Worm (Caenorhabditis elegans) whole organism, L1 larva: Measurements from ENCODE around the gene eppl-1.

Experiments
- aha-1 ChIP-seq: fragments of 150-350 bp; optimal IDR thresholded peaks from 2 replicates; lab custom pipeline; 2014; ENCODE audit warnings: missing biosample characterization, missing genetic modification characterization
- alr-1 ChIP-seq: fragments of 200-800 bp; sonication (Bioruptor generic); optimal IDR thresholded peaks from 2 replicates; lab custom pipeline; 2018; ENCODE audit warnings: borderline replicate concordance, mild to moderate bottlenecking, missing genetic modification characterization, missing compliant biosample characterization
- ama-1 ChIP-seq: fragments of 150-350 bp; optimal IDR thresholded peaks from 2 replicates; lab custom pipeline; 2014
- ceh-90 ChIP-seq: sonication (generic microtip); optimal IDR thresholded peaks from 2 replicates; lab custom pipeline; 2016; ENCODE audit warnings: missing genetic modification characterization, missing compliant biosample characterization
- dsc-1 ChIP-seq: sonication (generic microtip); optimal IDR thresholded peaks from 2 replicates; lab custom pipeline; 2016; ENCODE audit warnings: mild to moderate bottlenecking, missing genetic modification characterization, missing compliant biosample characterization
- efl-1 ChIP-seq, 4 experiments: fragments of 150-350 bp; optimal IDR thresholded peaks in 3 of 4; peaks in 1 of 4; 1 replicate in 1 of 4; 2 replicates in 3 of 4; lab custom pipeline; 2014; ENCODE audit warnings: missing biosample characterization in 2 of 4, missing genetic modification characterization in 2 of 4, missing genetic modification reagents in 2 of 4
- egl-13 ChIP-seq: sonication (generic microtip); optimal IDR thresholded peaks from 2 replicates; lab custom pipeline; 2016; ENCODE audit warnings: missing genotype, missing genetic modification reagents, missing genetic modification characterization, missing compliant biosample characterization
- elt-2 ChIP-seq: sonication (generic microtip); optimal IDR thresholded peaks from 2 replicates; lab custom pipeline; 2016; ENCODE audit warnings: missing genetic modification characterization, mild to moderate bottlenecking, inconsistent platforms, missing compliant biosample characterization, missing genetic modification reagents
- fkh-4 ChIP-seq: sonication (generic microtip); optimal IDR thresholded peaks from 2 replicates; lab custom pipeline; 2016; ENCODE audit warnings: missing compliant biosample characterization, missing genetic modification characterization, borderline replicate concordance
- fos-1 ChIP-seq: fragments of 150-350 bp; optimal IDR thresholded peaks from 2 replicates; lab custom pipeline; 2014; ENCODE audit warnings: missing biosample characterization, missing genetic modification characterization
- hlh-17 ChIP-seq: fragments of 200-800 bp; sonication (Bioruptor generic); optimal IDR thresholded peaks from 2 replicates; lab custom pipeline; 2018; ENCODE audit warnings: missing genetic modification characterization, mild to moderate bottlenecking, missing compliant biosample characterization, moderate library complexity, borderline replicate concordance
- lin-13 ChIP-seq: fragments of 150-350 bp; optimal IDR thresholded peaks from 2 replicates; lab custom pipeline; 2014; ENCODE audit warnings: missing biosample characterization, missing genetic modification reagents, missing genetic modification characterization
- lin-14 ChIP-seq: fragments of 200-800 bp; sonication (Bioruptor generic); optimal IDR thresholded peaks from 2 replicates; lab custom pipeline; 2018; ENCODE audit warnings: mild to moderate bottlenecking, missing genetic modification characterization, moderate library complexity, missing compliant biosample characterization
- lin-35 ChIP-seq, 2 experiments: fragments of 150-350 bp; optimal IDR thresholded peaks; 2 replicates each; lab custom pipeline; 2014; ENCODE audit warnings: missing biosample characterization in 2 of 2, missing genetic modification characterization in 2 of 2, missing genetic modification reagents in 2 of 2
- lir-3 ChIP-seq: sonication (generic microtip); optimal IDR thresholded peaks from 2 replicates; lab custom pipeline; 2016; ENCODE audit warnings: mild to moderate bottlenecking, missing genetic modification characterization, moderate library complexity, missing compliant biosample characterization; ENCODE audit not compliant: poor library complexity
- lsy-2 ChIP-seq, 2 experiments: fragments of 150-350 bp; optimal IDR thresholded peaks; 2 replicates each; lab custom pipeline; 2014; ENCODE audit warnings: missing biosample characterization in 2 of 2, missing genetic modification characterization in 2 of 2
- mdl-1 ChIP-seq, 2 experiments: fragments of 150-350 bp; optimal IDR thresholded peaks; 2 replicates each; lab custom pipeline; 2014 to 2017; ENCODE audit warnings: missing biosample characterization in 2 of 2, missing genetic modification characterization in 2 of 2, inconsistent platforms in 1 of 2
- mep-1 ChIP-seq: fragments of 150-350 bp; optimal IDR thresholded peaks from 2 replicates; lab custom pipeline; 2014; ENCODE audit warnings: missing biosample characterization, missing genetic modification characterization
- nhr-20 ChIP-seq: sonication (generic microtip); optimal IDR thresholded peaks from 2 replicates; lab custom pipeline; 2016; ENCODE audit warnings: mild to moderate bottlenecking, missing genetic modification characterization, missing compliant biosample characterization
- nhr-237 ChIP-seq: fragments of 150-350 bp; optimal IDR thresholded peaks from 2 replicates; lab custom pipeline; 2014; ENCODE audit warnings: missing biosample characterization, missing genetic modification characterization
- nhr-47 ChIP-seq: sonication (generic microtip); optimal IDR thresholded peaks from 2 replicates; lab custom pipeline; 2016; ENCODE audit warnings: mild to moderate bottlenecking, missing genetic modification characterization, moderate library complexity, missing compliant biosample characterization
- nhr-71 ChIP-seq: sonication (generic microtip); optimal IDR thresholded peaks from 2 replicates; lab custom pipeline; 2016; ENCODE audit warnings: mild to moderate bottlenecking, missing genetic modification characterization, moderate library complexity, missing compliant biosample characterization
- nhr-84 ChIP-seq: sonication (generic microtip); optimal IDR thresholded peaks from 2 replicates; lab custom pipeline; 2017; ENCODE audit warnings: missing biosample characterization, missing genetic modification characterization
- pqm-1 ChIP-seq: sonication (generic microtip); optimal IDR thresholded peaks from 3 replicates; lab custom pipeline; 2017; ENCODE audit warnings: missing biosample characterization, missing genetic modification characterization
- rnt-1 ChIP-seq: sonication (generic microtip); optimal IDR thresholded peaks from 2 replicates; lab custom pipeline; 2016; ENCODE audit warnings: mild to moderate bottlenecking, missing genetic modification characterization, moderate library complexity, missing compliant biosample characterization
- skn-1 ChIP-seq: fragments of 150-350 bp; optimal IDR thresholded peaks from 2 replicates; lab custom pipeline; 2014; ENCODE audit warnings: missing biosample characterization, missing genetic modification characterization
- snpc-4 ChIP-seq: fragments of 150-350 bp; optimal IDR thresholded peaks from 2 replicates; lab custom pipeline; 2014; ENCODE audit warnings: missing biosample characterization, missing genetic modification characterization
- unc-98 ChIP-seq: fragments of 200-800 bp; sonication (Bioruptor generic); IDR thresholded peaks from 2 replicates; pipeline ENCODE4 v1.3.6; 2022; ENCODE audit warnings: missing genetic modification characterization, missing compliant biosample characterization
- vab-15 ChIP-seq: sonication (generic microtip); optimal IDR thresholded peaks from 2 replicates; lab custom pipeline; 2017; ENCODE audit warnings: missing genotype, mild to moderate bottlenecking, missing genetic modification characterization, missing compliant biosample characterization
- zag-1 ChIP-seq: fragments of 150-350 bp; optimal IDR thresholded peaks from 2 replicates; lab custom pipeline; 2014; ENCODE audit warnings: missing biosample characterization, missing genetic modification characterization
- ztf-4 ChIP-seq: fragments of 150-350 bp; optimal IDR thresholded peaks from 2 replicates; lab custom pipeline; 2014; ENCODE audit warnings: missing biosample characterization, missing genetic modification characterization

eppl-1 gene

DNA sequence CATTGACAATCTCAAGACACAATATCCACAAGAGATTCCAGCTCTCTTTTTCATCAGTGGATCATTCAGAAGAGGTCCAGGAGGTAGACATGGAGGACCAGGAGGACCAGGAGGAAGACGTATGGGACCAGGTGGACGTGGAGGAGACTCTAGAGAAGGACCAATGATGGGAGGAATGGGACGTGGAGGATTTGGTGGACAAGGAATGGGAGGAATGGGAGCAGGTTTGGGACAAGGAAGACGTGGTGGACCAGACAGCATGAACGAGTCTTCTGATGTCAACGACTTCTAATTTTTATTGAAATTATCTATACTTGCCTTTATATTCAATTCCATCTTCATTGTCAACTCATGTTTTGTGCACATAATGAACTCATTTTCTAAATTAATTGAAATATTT lies 36.5 kb upstream of the eppl-1 start:
- no peak for TF ChIP-seq ama-1 (lab: Kevin White, UChicago)

DNA sequence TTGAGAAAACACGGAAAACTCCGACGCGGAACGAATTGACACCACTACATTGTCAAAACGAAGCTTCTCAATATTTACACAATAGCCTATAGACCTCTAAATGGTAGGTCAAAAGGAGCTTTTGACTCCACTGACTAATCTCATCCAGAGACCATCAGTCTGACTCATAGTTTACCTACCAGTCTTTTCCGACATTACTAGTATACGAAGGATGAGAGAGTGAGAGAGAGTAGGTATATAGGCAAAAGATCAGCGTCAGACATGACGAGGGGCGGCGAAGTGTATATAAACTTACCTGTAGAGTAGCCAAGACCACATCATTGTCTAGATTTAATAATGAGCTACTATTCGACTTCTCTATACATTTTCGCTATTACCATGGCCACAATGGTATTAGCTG lies 35.6 kb upstream of the eppl-1 start, which contains the start of gene srlf-3:
Gene srlf-3 (plus strand): TSS at position 301 of the 400 bp plus-strand sequence.
- TF ChIP-seq aha-1 (tag; lab: Kevin White, UChicago) (no peak), pqm-1 (no peak), ceh-90 (tag; lab: Kevin White, UChicago) (no peak)
- TF ChIP-seq, all 84 proteins: peak for 0

DNA sequence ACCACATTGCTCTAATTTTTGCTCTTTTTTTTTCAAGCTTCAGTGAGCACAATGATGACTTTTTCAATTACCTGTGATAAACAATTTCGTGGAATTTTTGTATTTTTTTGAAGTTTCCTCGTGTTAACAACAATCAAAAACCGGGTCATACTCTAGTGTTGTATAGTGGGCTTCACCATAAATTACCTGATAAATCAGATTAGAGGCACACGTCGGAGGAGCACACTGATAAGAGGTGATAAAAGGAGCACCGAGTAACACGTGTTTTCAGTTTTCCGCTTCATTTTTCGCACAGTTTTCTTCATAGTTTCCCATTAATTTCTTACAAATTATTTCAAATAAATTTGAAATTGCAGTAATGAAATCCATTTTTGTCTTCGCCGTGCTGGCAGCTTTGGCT lies 29.7 kb upstream of the eppl-1 start, which contains the start of gene spp-8:
Gene spp-8 (plus strand): TSS at position 357 of the 400 bp plus-strand sequence.
- peak in 1 of 2 experiments; percentile 45 for TF ChIP-seq lin-35 (GFP tag; optimal IDR thresholded peaks at IDR 0.05; lab: Kevin White, UChicago)
- no peak for TF ChIP-seq fos-1 (tag; lab: Kevin White, UChicago)
- no peak for TF ChIP-seq efl-1 (optimal IDR thresholded peaks at IDR 0.05; lab: Kevin White, UChicago)
- TF ChIP-seq efl-1 (GFP tag; optimal IDR thresholded peaks at IDR 0.05 in 1 of 2; lab: Kevin White, UChicago) = peak in 1 of 2 experiments; percentile 45
- no peak for TF ChIP-seq nhr-84 (tag; lab: Kevin White, UChicago)
- TF ChIP-seq aha-1 (tag; lab: Kevin White, UChicago) = no peak
- TF ChIP-seq hlh-17 = no peak
- no peak for TF ChIP-seq rnt-1 (tag; lab: Kevin White, UChicago)
- TF ChIP-seq mdl-1 (tag; optimal IDR thresholded peaks at IDR 0.05; lab: Kevin White, UChicago) = peak in 1 of 2 experiments; percentile 25
- TF ChIP-seq zag-1 (tag; lab: Kevin White, UChicago) = no peak
- TF ChIP-seq lir-3 = no peak
- no peak for TF ChIP-seq ztf-4 (tag; lab: Kevin White, UChicago)
- no peak for TF ChIP-seq dsc-1 (tag; lab: Kevin White, UChicago)
- TF ChIP-seq elt-2 (tag; lab: Kevin White, UChicago) = peak; percentile 96
- TF ChIP-seq nhr-20 (tag; lab: Kevin White, UChicago) = peak; percentile 48
- TF ChIP-seq snpc-4 (tag; lab: Kevin White, UChicago) = no peak
- no peak for TF ChIP-seq lsy-2 (tag; optimal IDR thresholded peaks at IDR 0.05; lab: Kevin White, UChicago)
- TF ChIP-seq fkh-4 = no peak
- no peak for TF ChIP-seq unc-98 (GFP tag; lab: Robert Waterston, UW)
- no peak for TF ChIP-seq egl-13 (tag; lab: Kevin White, UChicago)
- TF ChIP-seq skn-1 (tag; lab: Kevin White, UChicago) = no peak

DNA sequence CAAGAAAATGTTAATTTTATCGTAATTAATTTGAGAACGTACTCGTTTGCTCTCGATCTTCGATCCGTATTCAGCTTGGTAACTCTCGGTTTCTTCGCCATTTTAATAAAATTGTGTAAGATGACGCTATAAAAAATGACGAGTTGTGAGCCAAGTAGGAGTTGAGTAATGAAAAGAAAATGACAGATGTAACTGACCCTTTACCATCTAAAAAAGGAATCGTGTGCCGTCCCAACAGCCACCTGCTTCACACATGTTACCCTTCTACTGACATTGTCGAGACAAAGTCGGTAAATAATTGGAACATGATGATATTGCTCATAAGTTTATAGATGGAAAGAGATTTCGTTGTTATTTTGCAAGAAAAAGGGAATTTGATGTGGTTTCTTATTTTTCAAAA lies 27.8 kb upstream of the eppl-1 start, which contains the start of gene hlh-12:
Gene hlh-12 (minus strand): TSS at position 101 of the 400 bp plus-strand sequence.
- TF ChIP-seq efl-1 (optimal IDR thresholded peaks at IDR 0.05; lab: Kevin White, UChicago) (no peak), efl-1 (GFP tag; optimal IDR thresholded peaks at IDR 0.05 in 1 of 2; lab: Kevin White, UChicago) (peak in 1 of 2 experiments; percentile 21), alr-1 (tag; lab: Kevin White, UChicago) (no peak), lin-14 (no peak), nhr-237 (tag; lab: Kevin White, UChicago) (no peak)

DNA sequence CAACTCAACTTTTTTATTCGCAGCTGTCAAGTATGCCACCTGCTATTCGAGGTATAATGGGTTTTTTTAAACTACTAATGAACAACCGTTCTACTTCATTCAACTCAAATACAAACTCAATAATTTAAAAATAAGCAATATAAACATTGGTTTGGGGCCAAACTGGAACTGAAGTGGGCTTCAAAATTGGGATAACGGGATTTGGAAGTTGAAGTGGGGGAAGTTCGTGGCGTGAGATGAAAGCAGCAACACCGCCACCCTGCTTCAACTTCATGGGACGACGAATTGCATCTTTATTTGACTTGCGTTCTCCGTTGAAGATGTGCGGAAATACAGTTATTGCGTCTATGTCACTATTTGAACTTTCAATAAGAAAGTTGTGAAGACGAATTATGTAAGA lies 27.0 kb upstream of the eppl-1 start:
- TF ChIP-seq nhr-71 (tag; lab: Kevin White, UChicago) (peak; percentile 6), pqm-1 (no peak), vab-15 (tag; lab: Kevin White, UChicago) (no peak), nhr-47 (tag; lab: Kevin White, UChicago) (no peak), lin-13 (GFP tag; lab: Kevin White, UChicago) (no peak), mep-1 (tag; lab: Kevin White, UChicago) (no peak), dsc-1 (tag; lab: Kevin White, UChicago) (no peak)

DNA sequence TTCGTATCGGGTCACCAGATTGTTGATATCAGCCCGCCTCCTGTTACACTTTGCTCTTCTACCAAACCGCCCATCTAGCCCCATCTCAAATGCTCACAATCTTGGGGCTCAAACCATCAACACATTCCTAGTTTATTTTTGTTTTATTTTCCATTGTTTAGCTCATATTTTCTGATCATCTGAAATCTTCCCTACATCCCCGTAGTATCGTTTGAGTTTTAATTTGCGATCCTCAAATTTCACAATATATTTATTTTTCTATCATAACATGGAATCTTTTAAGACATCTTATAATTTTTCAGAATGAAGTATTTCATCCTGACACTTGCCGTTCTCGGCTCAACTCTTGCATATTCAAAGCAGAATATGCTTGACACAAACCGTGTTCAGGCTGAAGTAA lies 25.3 kb upstream of the eppl-1 start, which contains the start of gene spp-10:
Gene spp-10 (plus strand): TSS at position 301 of the 400 bp plus-strand sequence.
- TF ChIP-seq lin-14 (no peak), rnt-1 (tag; lab: Kevin White, UChicago) (peak; percentile 49)
